Worm (Caenorhabditis elegans) whole organism, L2 larva: ENCODE results near the gene tsp-1.

Source experiments
- aly-2 ChIP-seq: fragments of 150-350 bp; optimal IDR thresholded peaks from 2 replicates; lab custom pipeline; 2014; ENCODE audit warnings: missing biosample characterization, missing genetic modification characterization
- ama-1 ChIP-seq: fragments of 150-350 bp; optimal IDR thresholded peaks from 2 replicates; lab custom pipeline; 2018; ENCODE audit warnings: inconsistent platforms
- elt-3 ChIP-seq: sonication (generic microtip); optimal IDR thresholded peaks from 2 replicates; lab custom pipeline; 2017; ENCODE audit warnings: missing biosample characterization, missing genetic modification characterization
- fos-1 ChIP-seq: fragments of 150-350 bp; optimal IDR thresholded peaks from 2 replicates; lab custom pipeline; 2014; ENCODE audit warnings: missing biosample characterization, missing genetic modification characterization
- lin-11 ChIP-seq: fragments of 150-350 bp; sonication (generic microtip); optimal IDR thresholded peaks from 2 replicates; lab custom pipeline; 2014; ENCODE audit warnings: missing biosample characterization, missing genetic modification characterization, inconsistent platforms, mixed read lengths
- lin-39 ChIP-seq: fragments of 150-350 bp; optimal IDR thresholded peaks from 2 replicates; lab custom pipeline; 2014; ENCODE audit warnings: missing biosample characterization, missing genetic modification reagents, missing genetic modification characterization
- mdl-1 ChIP-seq, 2 experiments: fragments of 150-350 bp in 1 of 2; sonication (generic microtip) in 1 of 2; optimal IDR thresholded peaks; 2 replicates each; lab custom pipeline; 2017; ENCODE audit warnings: missing biosample characterization in 2 of 2, missing genetic modification characterization in 2 of 2
- nhr-237 ChIP-seq: fragments of 150-350 bp; optimal IDR thresholded peaks from 2 replicates; lab custom pipeline; 2014; ENCODE audit warnings: missing biosample characterization, missing genetic modification characterization
- unc-55 ChIP-seq: fragments of 150-350 bp; sonication (generic microtip); optimal IDR thresholded peaks from 3 replicates; lab custom pipeline; 2014; ENCODE audit warnings: missing biosample characterization, missing genetic modification reagents, missing genetic modification characterization
- unc-62 ChIP-seq: fragments of 150-350 bp; optimal IDR thresholded peaks from 2 replicates; lab custom pipeline; 2014; ENCODE audit warnings: missing biosample characterization, missing genetic modification reagents, missing genetic modification characterization

DNA sequence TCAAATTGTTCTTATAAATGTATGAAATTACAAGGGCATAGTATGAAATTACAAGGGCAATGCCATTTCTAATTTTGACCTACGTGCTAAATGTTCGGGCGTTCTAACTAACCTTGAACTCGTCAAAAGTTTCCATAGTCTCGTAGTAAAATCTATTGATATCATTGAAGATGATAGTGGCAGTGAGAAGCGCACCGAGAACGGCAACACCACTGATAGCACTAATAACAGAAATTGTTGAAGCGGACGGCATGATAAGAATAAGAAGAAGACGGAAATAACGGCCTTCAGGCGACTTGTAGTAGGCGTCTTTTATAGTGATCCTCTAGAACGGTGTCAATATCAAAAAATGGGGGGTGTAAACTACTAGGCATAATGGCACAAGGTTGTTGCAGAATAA, 24.2 kb upstream of the tsp-1 start, which contains the start of gene col-91:
- no peak for TF ChIP-seq unc-55 (GFP tag; lab: Kevin White, UChicago)
- no peak for TF ChIP-seq lin-11
- no peak for TF ChIP-seq unc-62
- TF ChIP-seq mdl-1 (tag; optimal IDR thresholded peaks at IDR 0.05; lab: Kevin White, UChicago): no peak
- no peak for TF ChIP-seq lin-39 (tag; lab: Kevin White, UChicago)
- TF ChIP-seq aly-2 (tag; lab: Kevin White, UChicago): no peak
- TF ChIP-seq fos-1: no peak
- TF ChIP-seq nhr-237 (tag; lab: Kevin White, UChicago): no peak
- TF ChIP-seq ama-1 (lab: Kevin White, UChicago): no peak
- TF ChIP-seq elt-3 (tag; lab: Kevin White, UChicago): no peak
